Worm (Caenorhabditis elegans) whole organism, young adult: ENCODE data around the gene atfs-1.

ENCODE experiments used
- B0261.1 ChIP-seq: sonication (generic microtip); optimal IDR thresholded peaks from 2 replicates; lab custom pipeline; 2016; ENCODE audit warnings: mild to moderate bottlenecking, missing genetic modification characterization, moderate library complexity, missing compliant biosample characterization
- B0336.3 ChIP-seq: fragments of 200-800 bp; sonication (Bioruptor generic); IDR thresholded peaks from 2 replicates; pipeline ENCODE4 v1.3.6; 2022; ENCODE audit warnings: missing genetic modification characterization, missing compliant biosample characterization
- C17E4.6 ChIP-seq: fragments of 200-800 bp; sonication (Bioruptor generic); IDR thresholded peaks from 2 replicates; pipeline ENCODE4 v1.3.6; 2022; ENCODE audit warnings: missing genetic modification reagents, missing genetic modification characterization, missing compliant biosample characterization
- F23B12.7 ChIP-seq: sonication (generic microtip); optimal IDR thresholded peaks from 2 replicates; lab custom pipeline; 2017; ENCODE audit warnings: missing genetic modification characterization, mild to moderate bottlenecking, missing compliant biosample characterization, antibody characterized with exemption, moderate library complexity; ENCODE audit not compliant: insufficient read depth
- F33H1.4 ChIP-seq: fragments of 200-800 bp; sonication (Bioruptor generic); IDR thresholded peaks from 2 replicates; pipeline ENCODE4 v1.3.6; 2022; ENCODE audit warnings: missing genetic modification reagents, missing genetic modification characterization, missing compliant biosample characterization
- F37B4.10 ChIP-seq: fragments of 200-800 bp; sonication (Bioruptor generic); IDR thresholded peaks from 2 replicates; pipeline ENCODE4 v1.3.6; 2022; ENCODE audit warnings: missing genetic modification characterization, missing compliant biosample characterization
- F39B2.1 ChIP-seq: fragments of 200-800 bp; sonication (Bioruptor generic); IDR thresholded peaks from 2 replicates; pipeline ENCODE4 v1.3.6; 2022; ENCODE audit warnings: missing genetic modification reagents, missing genetic modification characterization, missing compliant biosample characterization
- F49E8.2 ChIP-seq: sonication (generic microtip); optimal IDR thresholded peaks from 3 replicates; lab custom pipeline; 2017; ENCODE audit warnings: missing genetic modification characterization, mild to moderate bottlenecking, missing compliant biosample characterization, antibody characterized with exemption, moderate library complexity; ENCODE audit not compliant: insufficient read depth
- F57A8.1 ChIP-seq: fragments of 200-800 bp; sonication (Bioruptor generic); optimal IDR thresholded peaks from 2 replicates; lab custom pipeline; 2018; ENCODE audit warnings: mild to moderate bottlenecking, missing genetic modification characterization, moderate library complexity, missing compliant biosample characterization
- F57C9.4 ChIP-seq: sonication (generic microtip); optimal IDR thresholded peaks from 2 replicates; lab custom pipeline; 2017; ENCODE audit warnings: mild to moderate bottlenecking, missing genetic modification characterization, missing compliant biosample characterization
- K11D2.4 ChIP-seq: fragments of 200-800 bp; sonication (Bioruptor generic); IDR thresholded peaks from 2 replicates; pipeline ENCODE4 v1.3.6; 2022; ENCODE audit warnings: missing genetic modification reagents, missing genetic modification characterization, missing compliant biosample characterization
- T26A5.8 ChIP-seq: sonication (generic microtip); optimal IDR thresholded peaks from 2 replicates; lab custom pipeline; 2016; ENCODE audit warnings: missing genetic modification characterization, missing compliant biosample characterization
- Y53F4B.3 ChIP-seq: fragments of 200-800 bp; sonication (Bioruptor generic); IDR thresholded peaks from 2 replicates; pipeline ENCODE4 v1.3.6; 2022; ENCODE audit warnings: missing genetic modification reagents, missing genetic modification characterization, missing compliant biosample characterization
- Y56A3A.18 ChIP-seq: fragments of 200-800 bp; sonication (Bioruptor generic); IDR thresholded peaks from 2 replicates; pipeline ENCODE4 v1.3.6; 2022; ENCODE audit warnings: missing genetic modification reagents, missing genetic modification characterization, missing compliant biosample characterization
- Y67H2A.10 ChIP-seq: fragments of 200-800 bp; sonication (Bioruptor generic); conservative IDR thresholded peaks from 2 replicates; pipeline ENCODE4 v1.3.6; 2022; ENCODE audit warnings: missing genetic modification reagents, missing genetic modification characterization, missing compliant biosample characterization
- Y95B8A.8 ChIP-seq: fragments of 200-800 bp; sonication (Bioruptor generic); IDR thresholded peaks from 2 replicates; pipeline ENCODE4 v1.3.6; 2022; ENCODE audit warnings: missing genetic modification reagents, missing genetic modification characterization, missing compliant biosample characterization
- ZK185.1 ChIP-seq: sonication (generic microtip); optimal IDR thresholded peaks from 2 replicates; lab custom pipeline; 2016; ENCODE audit warnings: mild to moderate bottlenecking, missing genetic modification characterization, missing compliant biosample characterization; ENCODE audit not compliant: poor library complexity, severe bottlenecking
- aptf-2 ChIP-seq: fragments of 200-800 bp; sonication (Bioruptor generic); conservative IDR thresholded peaks from 2 replicates; pipeline ENCODE4 v1.3.6; 2022; ENCODE audit warnings: missing genetic modification reagents, missing genetic modification characterization, missing compliant biosample characterization
- attf-3 ChIP-seq: fragments of 200-800 bp; sonication (Bioruptor generic); conservative IDR thresholded peaks from 2 replicates; pipeline ENCODE4 v1.3.6; 2022; ENCODE audit warnings: missing genetic modification reagents, missing genetic modification characterization, missing compliant biosample characterization
- attf-5 ChIP-seq: fragments of 200-800 bp; sonication (Bioruptor generic); optimal IDR thresholded peaks from 2 replicates; lab custom pipeline; 2018; ENCODE audit warnings: mild to moderate bottlenecking, missing genetic modification characterization, missing compliant biosample characterization
- ccch-3 ChIP-seq: fragments of 200-800 bp; sonication (Bioruptor generic); optimal IDR thresholded peaks from 2 replicates; lab custom pipeline; 2018; ENCODE audit warnings: mild to moderate bottlenecking, missing genetic modification characterization, missing compliant biosample characterization
- cebp-2 ChIP-seq: fragments of 200-800 bp; sonication (Bioruptor generic); IDR thresholded peaks from 2 replicates; pipeline ENCODE4 v1.3.6; 2022; ENCODE audit warnings: missing genetic modification characterization, missing compliant biosample characterization
- ceh-79 ChIP-seq: sonication (generic microtip); optimal IDR thresholded peaks from 2 replicates; lab custom pipeline; 2017; ENCODE audit warnings: mild to moderate bottlenecking, missing genetic modification characterization, missing compliant biosample characterization
- ceh-91 ChIP-seq: fragments of 200-800 bp; sonication (Bioruptor generic); IDR thresholded peaks from 2 replicates; pipeline ENCODE4 v1.3.6; 2022; ENCODE audit warnings: missing genetic modification reagents, missing genetic modification characterization, missing compliant biosample characterization
- chd-7 ChIP-seq: sonication (generic microtip); optimal IDR thresholded peaks from 2 replicates; lab custom pipeline; 2016; ENCODE audit warnings: mild to moderate bottlenecking, missing genetic modification characterization, moderate library complexity, missing compliant biosample characterization
- die-1 ChIP-seq: sonication (generic microtip); optimal IDR thresholded peaks from 2 replicates; lab custom pipeline; 2016; ENCODE audit warnings: missing genotype, mild to moderate bottlenecking, missing genetic modification characterization, missing compliant biosample characterization
- dpff-1 ChIP-seq: sonication (generic microtip); optimal IDR thresholded peaks from 2 replicates; lab custom pipeline; 2017; ENCODE audit warnings: mild to moderate bottlenecking, missing genetic modification characterization, missing compliant biosample characterization
- dpl-1 ChIP-seq: fragments of 150-350 bp; optimal IDR thresholded peaks from 2 replicates; lab custom pipeline; 2014; ENCODE audit warnings: missing biosample characterization, missing genetic modification reagents, missing genetic modification characterization
- egl-18 ChIP-seq: fragments of 200-800 bp; sonication (Bioruptor generic); IDR thresholded peaks from 2 replicates; pipeline ENCODE4 v1.3.6; 2022; ENCODE audit warnings: missing genetic modification reagents, missing genetic modification characterization, missing compliant biosample characterization
- egl-44 ChIP-seq: fragments of 200-800 bp; sonication (Bioruptor generic); IDR thresholded peaks from 2 replicates; pipeline ENCODE4 v1.3.6; 2022; ENCODE audit warnings: missing genetic modification reagents, missing genetic modification characterization, missing compliant biosample characterization
- egrh-3 ChIP-seq: fragments of 200-800 bp; sonication (Bioruptor generic); IDR thresholded peaks from 2 replicates; pipeline ENCODE4 v1.3.6; 2022; ENCODE audit warnings: missing genetic modification reagents, missing genetic modification characterization, missing compliant biosample characterization
- gei-17 ChIP-seq: fragments of 200-800 bp; sonication (Bioruptor generic); optimal IDR thresholded peaks from 2 replicates; lab custom pipeline; 2018; ENCODE audit warnings: mild to moderate bottlenecking, missing genetic modification characterization, missing compliant biosample characterization
- hmg-1.2 ChIP-seq: fragments of 200-800 bp; sonication (Bioruptor generic); IDR thresholded peaks from 2 replicates; pipeline ENCODE4 v1.3.6; 2022; ENCODE audit warnings: missing genetic modification reagents, missing genetic modification characterization, missing compliant biosample characterization
- hrde-1 ChIP-seq: sonication (generic microtip); optimal IDR thresholded peaks from 2 replicates; lab custom pipeline; 2016; ENCODE audit warnings: missing genetic modification characterization, mild to moderate bottlenecking, missing compliant biosample characterization, moderate library complexity, missing genotype, missing genetic modification reagents, borderline replicate concordance
- hsf-1 ChIP-seq: fragments of 200-800 bp; sonication (Bioruptor generic); IDR thresholded peaks from 2 replicates; pipeline ENCODE4 v1.3.6; 2022; ENCODE audit warnings: missing genetic modification reagents, missing genetic modification characterization, missing compliant biosample characterization
- let-607 ChIP-seq, 2 experiments: fragments of 200-800 bp in 1 of 2; sonication (Bioruptor generic) in 1 of 2; sonication (generic microtip) in 1 of 2; optimal IDR thresholded peaks; 2 replicates each; lab custom pipeline; 2016 to 2018; ENCODE audit warnings: mild to moderate bottlenecking in 2 of 2, missing compliant biosample characterization in 2 of 2, missing genetic modification characterization in 2 of 2, moderate library complexity in 2 of 2, missing genotype in 1 of 2
- lin-35 ChIP-seq, 3 experiments: fragments of 150-350 bp in 2 of 3; sonication (generic microtip) in 1 of 3; optimal IDR thresholded peaks; 2 replicates each; lab custom pipeline; 2014 to 2018; ENCODE audit warnings: missing biosample characterization in 3 of 3, missing genetic modification characterization in 3 of 3, missing genetic modification reagents in 3 of 3
- lsl-1 ChIP-seq: fragments of 200-800 bp; sonication (Bioruptor generic); optimal IDR thresholded peaks from 2 replicates; lab custom pipeline; 2018; ENCODE audit warnings: mild to moderate bottlenecking, missing genetic modification characterization, moderate library complexity, missing compliant biosample characterization
- madf-10 ChIP-seq: sonication (generic microtip); optimal IDR thresholded peaks from 2 replicates; lab custom pipeline; 2016; ENCODE audit warnings: mild to moderate bottlenecking, missing genetic modification characterization, missing compliant biosample characterization
- nfyb-1 ChIP-seq: fragments of 200-800 bp; sonication (Bioruptor generic); IDR thresholded peaks from 2 replicates; pipeline ENCODE4 v1.3.6; 2022; ENCODE audit warnings: missing genetic modification reagents, missing genetic modification characterization, missing compliant biosample characterization
- nhr-90 ChIP-seq: sonication (generic microtip); optimal IDR thresholded peaks from 2 replicates; lab custom pipeline; 2016; ENCODE audit warnings: missing genotype, mild to moderate bottlenecking, missing genetic modification characterization, missing compliant biosample characterization
- rcor-1 ChIP-seq: fragments of 200-800 bp; sonication (Bioruptor generic); IDR thresholded peaks from 2 replicates; pipeline ENCODE4 v1.3.6; 2022; ENCODE audit warnings: missing genetic modification reagents, missing genetic modification characterization, missing compliant biosample characterization
- sea-2 ChIP-seq: fragments of 200-800 bp; sonication (Bioruptor generic); IDR thresholded peaks from 2 replicates; pipeline ENCODE4 v1.3.6; 2022; ENCODE audit warnings: missing genetic modification characterization, missing compliant biosample characterization
- snpc-4 ChIP-seq, 5 experiments: fragments of 150-350 bp in 1 of 5; sonication (generic microtip) in 4 of 5; optimal IDR thresholded peaks; 2 replicates each; lab custom pipeline; 2014 to 2018; ENCODE audit warnings: missing genetic modification characterization in 5 of 5, missing biosample characterization in 3 of 5, antibody characterized with exemption in 2 of 5, mild to moderate bottlenecking in 2 of 5, missing compliant biosample characterization in 2 of 5, missing genotype in 2 of 5, moderate library complexity in 2 of 5, missing genetic modification reagents in 1 of 5
- somi-1 ChIP-seq: fragments of 200-800 bp; sonication (Bioruptor generic); optimal IDR thresholded peaks from 2 replicates; lab custom pipeline; 2018; ENCODE audit warnings: mild to moderate bottlenecking, missing genetic modification characterization, missing compliant biosample characterization
- tbp1 ChIP-seq: fragments of 200-800 bp; sonication (Bioruptor generic); optimal IDR thresholded peaks from 2 replicates; lab custom pipeline; 2018; ENCODE audit warnings: mild to moderate bottlenecking, missing genetic modification characterization, missing compliant biosample characterization
- unc-130 ChIP-seq: sonication (generic microtip); optimal IDR thresholded peaks from 2 replicates; lab custom pipeline; 2016; ENCODE audit warnings: missing genetic modification reagents, missing genetic modification characterization, missing compliant biosample characterization
- ztf-18 ChIP-seq: sonication (generic microtip); optimal IDR thresholded peaks from 2 replicates; lab custom pipeline; 2016; ENCODE audit warnings: missing genotype, mild to moderate bottlenecking, missing genetic modification characterization, missing compliant biosample characterization
- ztf-3 ChIP-seq: fragments of 200-800 bp; sonication (Bioruptor generic); optimal IDR thresholded peaks from 2 replicates; lab custom pipeline; 2018; ENCODE audit warnings: mild to moderate bottlenecking, missing genetic modification characterization, missing compliant biosample characterization

Gene atfs-1

ce11 chrV:14192870-14193269, 593 bp upstream of the atfs-1 start (continued):
- no peak for TF ChIP-seq attf-5 (GFP tag; lab: Kevin White, UChicago)
- no peak for TF ChIP-seq unc-130 (GFP tag; lab: Kevin White, UChicago)
- TF ChIP-seq sea-2: no peak
- TF ChIP-seq B0261.1 (tag; lab: Kevin White, UChicago): no peak
- no peak for TF ChIP-seq gei-17
- TF ChIP-seq aptf-2 (GFP tag; lab: Robert Waterston, UW): no peak
- TF ChIP-seq ceh-79: no peak
- no peak for TF ChIP-seq Y56A3A.18
- TF ChIP-seq hsf-1 (GFP tag; lab: Robert Waterston, UW): no peak
- no peak for TF ChIP-seq Y67H2A.10 (GFP tag; lab: Robert Waterston, UW)
- TF ChIP-seq chd-7 (tag; lab: Kevin White, UChicago): no peak
- no peak for TF ChIP-seq egrh-3 (GFP tag; lab: Robert Waterston, UW)
- TF ChIP-seq hrde-1 (tag; lab: Kevin White, UChicago): no peak
- TF ChIP-seq F37B4.10 (GFP tag; lab: Robert Waterston, UW): no peak
- no peak for TF ChIP-seq dpff-1 (tag; lab: Kevin White, UChicago)
- no peak for TF ChIP-seq attf-3 (GFP tag; lab: Robert Waterston, UW)
- no peak for TF ChIP-seq lin-35 (GFP tag; optimal IDR thresholded peaks at IDR 0.05; lab: Kevin White, UChicago)
- TF ChIP-seq egl-18 (GFP tag; lab: Robert Waterston, UW): no peak
- TF ChIP-seq snpc-4 (GFP tag; optimal IDR thresholded peaks at IDR 0.05; lab: Kevin White, UChicago): no peak
- no peak for TF ChIP-seq snpc-4 (tag; optimal IDR thresholded peaks at IDR 0.05; lab: Kevin White, UChicago)
- no peak; the same call in 1 of the 2 replicates for TF ChIP-seq B0336.3 (GFP tag; lab: Robert Waterston, UW)
- TF ChIP-seq tbp1 (GFP tag; lab: Kevin White, UChicago): no peak
- TF ChIP-seq ztf-18 (tag; lab: Kevin White, UChicago): no peak
- TF ChIP-seq F23B12.7 (tag; lab: Kevin White, UChicago): no peak
- TF ChIP-seq ZK185.1: no peak
- TF ChIP-seq die-1: no peak
- TF ChIP-seq C17E4.6: no peak
- TF ChIP-seq ceh-91 (GFP tag; lab: Robert Waterston, UW): peak; percentile 65
- no peak for TF ChIP-seq ztf-3
- no peak for TF ChIP-seq Y95B8A.8 (GFP tag; lab: Robert Waterston, UW)
- peak; percentile 18 for TF ChIP-seq dpl-1 (GFP tag; lab: Kevin White, UChicago)
- no peak for TF ChIP-seq hmg-1.2
- TF ChIP-seq egl-44 (GFP tag; lab: Robert Waterston, UW): no peak
- no peak for TF ChIP-seq nhr-90 (tag; lab: Kevin White, UChicago)
- no peak for TF ChIP-seq nfyb-1
- no peak for TF ChIP-seq F39B2.1 (GFP tag; lab: Robert Waterston, UW)
- TF ChIP-seq F57A8.1: no peak
- TF ChIP-seq T26A5.8 (tag; lab: Kevin White, UChicago): no peak
- no peak for TF ChIP-seq ccch-3 (GFP tag; lab: Kevin White, UChicago)
- no peak for TF ChIP-seq F57C9.4
- TF ChIP-seq K11D2.4: no peak
- peak; percentile 42 for TF ChIP-seq F49E8.2 (tag; lab: Kevin White, UChicago)
- peak; percentile 95 for TF ChIP-seq F33H1.4 (GFP tag; lab: Robert Waterston, UW)
- no peak for TF ChIP-seq somi-1
- TF ChIP-seq madf-10: no peak
- TF ChIP-seq lsl-1 (GFP tag; lab: Kevin White, UChicago): peak; percentile 96
- TF ChIP-seq Y53F4B.3 (GFP tag; lab: Robert Waterston, UW): no peak
- no peak for TF ChIP-seq let-607 (tag; optimal IDR thresholded peaks at IDR 0.05; lab: Kevin White, UChicago)
- no peak for TF ChIP-seq cebp-2 (GFP tag; lab: Robert Waterston, UW)
- no peak for TF ChIP-seq rcor-1 (GFP tag; lab: Robert Waterston, UW)
